Worm (Caenorhabditis elegans) whole organism, L1 larva: ENCODE results near the gene nas-21.

Experiments
- C16A3.4 ChIP-seq: fragments of 150-350 bp; optimal IDR thresholded peaks from 2 replicates; lab custom pipeline; 2014; ENCODE audit warnings: missing biosample characterization, missing genetic modification characterization
- F16B12.6 ChIP-seq: fragments of 150-350 bp; optimal IDR thresholded peaks from 2 replicates; lab custom pipeline; 2014; ENCODE audit warnings: missing biosample characterization, missing genetic modification characterization
- Y116A8C.19 ChIP-seq: sonication (generic microtip); optimal IDR thresholded peaks from 2 replicates; lab custom pipeline; 2016; ENCODE audit warnings: missing compliant biosample characterization, missing genetic modification characterization, borderline replicate concordance
- blmp-1 ChIP-seq: fragments of 150-350 bp; optimal IDR thresholded peaks from 2 replicates; lab custom pipeline; 2014; ENCODE audit warnings: missing biosample characterization, missing genetic modification characterization
- ceh-88 ChIP-seq: fragments of 200-800 bp; sonication (Bioruptor generic); IDR thresholded peaks from 2 replicates; pipeline ENCODE4 v1.3.6; 2022; ENCODE audit warnings: missing genetic modification characterization, missing compliant biosample characterization
- ceh-90 ChIP-seq: sonication (generic microtip); optimal IDR thresholded peaks from 2 replicates; lab custom pipeline; 2016; ENCODE audit warnings: missing genetic modification characterization, missing compliant biosample characterization
- dpl-1 ChIP-seq, 3 experiments: fragments of 150-350 bp in 2 of 3; sonication (generic microtip) in 1 of 3; optimal IDR thresholded peaks; 2 replicates each; lab custom pipeline; 2014 to 2017; ENCODE audit warnings: missing biosample characterization in 3 of 3, missing genetic modification characterization in 3 of 3, missing genetic modification reagents in 3 of 3
- efl-1 ChIP-seq, 4 experiments: fragments of 150-350 bp; optimal IDR thresholded peaks in 3 of 4; peaks in 1 of 4; 1 replicate in 1 of 4; 2 replicates in 3 of 4; lab custom pipeline; 2014; ENCODE audit warnings: missing biosample characterization in 2 of 4, missing genetic modification characterization in 2 of 4, missing genetic modification reagents in 2 of 4
- efl-3 ChIP-seq: fragments of 200-800 bp; sonication (Bioruptor generic); optimal IDR thresholded peaks from 2 replicates; lab custom pipeline; 2018; ENCODE audit warnings: mild to moderate bottlenecking, missing genetic modification characterization, missing compliant biosample characterization
- egl-13 ChIP-seq: sonication (generic microtip); optimal IDR thresholded peaks from 2 replicates; lab custom pipeline; 2016; ENCODE audit warnings: missing genotype, missing genetic modification reagents, missing genetic modification characterization, missing compliant biosample characterization
- egl-27 ChIP-seq, 2 experiments: fragments of 150-350 bp in 1 of 2; sonication (generic microtip); optimal IDR thresholded peaks; 3 replicates each; lab custom pipeline; 2017 to 2018; ENCODE audit warnings: missing biosample characterization in 2 of 2, missing genetic modification characterization in 2 of 2, missing genetic modification reagents in 2 of 2
- elt-3 ChIP-seq, 6 experiments: fragments of 150-350 bp in 1 of 6; sonication (generic microtip); optimal IDR thresholded peaks; 2 replicates each; lab custom pipeline; 2017 to 2018; ENCODE audit warnings: missing biosample characterization in 6 of 6, missing genetic modification characterization in 6 of 6, inconsistent platforms in 1 of 6
- fkh-10 ChIP-seq: sonication (generic microtip); optimal IDR thresholded peaks from 2 replicates; lab custom pipeline; 2017; ENCODE audit warnings: missing biosample characterization, missing genetic modification reagents, missing genetic modification characterization
- fos-1 ChIP-seq: fragments of 150-350 bp; optimal IDR thresholded peaks from 2 replicates; lab custom pipeline; 2014; ENCODE audit warnings: missing biosample characterization, missing genetic modification characterization
- grh-1 ChIP-seq: fragments of 200-800 bp; sonication (Bioruptor generic); IDR thresholded peaks from 2 replicates; pipeline ENCODE4 v1.3.6; 2022; ENCODE audit warnings: missing genetic modification reagents, missing genetic modification characterization, missing compliant biosample characterization
- hlh-4 ChIP-seq: sonication (generic microtip); optimal IDR thresholded peaks from 2 replicates; lab custom pipeline; 2016; ENCODE audit warnings: mild to moderate bottlenecking, missing genetic modification characterization, missing compliant biosample characterization
- jun-1 ChIP-seq: fragments of 150-350 bp; optimal IDR thresholded peaks from 2 replicates; lab custom pipeline; 2014; ENCODE audit warnings: missing biosample characterization, missing genetic modification reagents, missing genetic modification characterization
- lin-14 ChIP-seq: fragments of 200-800 bp; sonication (Bioruptor generic); optimal IDR thresholded peaks from 2 replicates; lab custom pipeline; 2018; ENCODE audit warnings: mild to moderate bottlenecking, missing genetic modification characterization, moderate library complexity, missing compliant biosample characterization
- lin-35 ChIP-seq, 2 experiments: fragments of 150-350 bp; optimal IDR thresholded peaks; 2 replicates each; lab custom pipeline; 2014; ENCODE audit warnings: missing biosample characterization in 2 of 2, missing genetic modification characterization in 2 of 2, missing genetic modification reagents in 2 of 2
- lir-3 ChIP-seq: sonication (generic microtip); optimal IDR thresholded peaks from 2 replicates; lab custom pipeline; 2016; ENCODE audit warnings: mild to moderate bottlenecking, missing genetic modification characterization, moderate library complexity, missing compliant biosample characterization; ENCODE audit not compliant: poor library complexity
- lsy-2 ChIP-seq, 2 experiments: fragments of 150-350 bp; optimal IDR thresholded peaks; 2 replicates each; lab custom pipeline; 2014; ENCODE audit warnings: missing biosample characterization in 2 of 2, missing genetic modification characterization in 2 of 2
- mdl-1 ChIP-seq, 2 experiments: fragments of 150-350 bp; optimal IDR thresholded peaks; 2 replicates each; lab custom pipeline; 2014 to 2017; ENCODE audit warnings: missing biosample characterization in 2 of 2, missing genetic modification characterization in 2 of 2, inconsistent platforms in 1 of 2
- mep-1 ChIP-seq: fragments of 150-350 bp; optimal IDR thresholded peaks from 2 replicates; lab custom pipeline; 2014; ENCODE audit warnings: missing biosample characterization, missing genetic modification characterization
- nhr-12 ChIP-seq: sonication (generic microtip); optimal IDR thresholded peaks from 2 replicates; lab custom pipeline; 2017; ENCODE audit warnings: missing biosample characterization, missing genetic modification characterization
- nhr-47 ChIP-seq: sonication (generic microtip); optimal IDR thresholded peaks from 2 replicates; lab custom pipeline; 2016; ENCODE audit warnings: mild to moderate bottlenecking, missing genetic modification characterization, moderate library complexity, missing compliant biosample characterization
- nhr-85 ChIP-seq: sonication (generic microtip); peaks from one replicate; lab custom pipeline; 2016; ENCODE audit warnings: missing genetic modification characterization, inconsistent platforms, missing compliant biosample characterization
- pqm-1 ChIP-seq: sonication (generic microtip); optimal IDR thresholded peaks from 3 replicates; lab custom pipeline; 2017; ENCODE audit warnings: missing biosample characterization, missing genetic modification characterization
- skn-1 ChIP-seq: fragments of 150-350 bp; optimal IDR thresholded peaks from 2 replicates; lab custom pipeline; 2014; ENCODE audit warnings: missing biosample characterization, missing genetic modification characterization
- snpc-4 ChIP-seq: fragments of 150-350 bp; optimal IDR thresholded peaks from 2 replicates; lab custom pipeline; 2014; ENCODE audit warnings: missing biosample characterization, missing genetic modification characterization
- snu-23 ChIP-seq: sonication (generic microtip); optimal IDR thresholded peaks from 2 replicates; lab custom pipeline; 2016; ENCODE audit warnings: missing genetic modification characterization, missing compliant biosample characterization
- sup-37 ChIP-seq: fragments of 200-800 bp; sonication (Bioruptor generic); optimal IDR thresholded peaks from 2 replicates; lab custom pipeline; 2018; ENCODE audit warnings: mild to moderate bottlenecking, missing genetic modification characterization, missing compliant biosample characterization
- tbx-2 ChIP-seq: sonication (generic microtip); optimal IDR thresholded peaks from 2 replicates; lab custom pipeline; 2016; ENCODE audit warnings: missing genetic modification characterization, missing compliant biosample characterization
- unc-130 ChIP-seq: fragments of 150-350 bp; optimal IDR thresholded peaks from 2 replicates; lab custom pipeline; 2017; ENCODE audit warnings: missing biosample characterization, missing genetic modification characterization, inconsistent platforms
- xbp-1 ChIP-seq: sonication (generic microtip); optimal IDR thresholded peaks from 2 replicates; lab custom pipeline; 2016; ENCODE audit warnings: missing genetic modification characterization, missing compliant biosample characterization
- zag-1 ChIP-seq: fragments of 150-350 bp; optimal IDR thresholded peaks from 2 replicates; lab custom pipeline; 2014; ENCODE audit warnings: missing biosample characterization, missing genetic modification characterization
- ztf-4 ChIP-seq: fragments of 150-350 bp; optimal IDR thresholded peaks from 2 replicates; lab custom pipeline; 2014; ENCODE audit warnings: missing biosample characterization, missing genetic modification characterization

Gene nas-21

ce11 chrV:11496283-11496682, 23.9 kb downstream of the nas-21 start, which contains the start of gene htrl-1:
htrl-1 (minus strand) TSS chrV:11496383.
- TF ChIP-seq tbx-2 (tag; lab: Kevin White, UChicago) (no peak), ceh-88 (GFP tag; lab: Robert Waterston, UW) (no peak), pqm-1 (no peak), mep-1 (no peak), zag-1 (tag; lab: Kevin White, UChicago) (no peak), elt-3 (tag; optimal IDR thresholded peaks at IDR 0.05; lab: Kevin White, UChicago) (no peak)

- TF ChIP-seq nhr-12 (tag; lab: Kevin White, UChicago), result no peak
- no peak for TF ChIP-seq snpc-4 (tag; lab: Kevin White, UChicago)
Measured at ce11 chrV:11497475-11497874, 25.1 kb downstream of the nas-21 start.

- peak; percentile 40 for TF ChIP-seq blmp-1 (tag; lab: Kevin White, UChicago)
- TF ChIP-seq lin-14 (GFP tag; lab: Kevin White, UChicago), result peak; percentile 48
- no peak for TF ChIP-seq ztf-4
- no peak for TF ChIP-seq egl-27 (tag; optimal IDR thresholded peaks at IDR 0.05; lab: Kevin White, UChicago)
- no peak for TF ChIP-seq jun-1
- no peak for TF ChIP-seq tbx-2 (tag; lab: Kevin White, UChicago)
Measured at ce11 chrV:11499786-11500185, 27.4 kb downstream of the nas-21 start.

- TF ChIP-seq lsy-2 (tag; optimal IDR thresholded peaks at IDR 0.05; lab: Kevin White, UChicago), result no peak
- TF ChIP-seq lir-3, result no peak
- TF ChIP-seq egl-13 (tag; lab: Kevin White, UChicago), result no peak
- TF ChIP-seq efl-1 (optimal IDR thresholded peaks at IDR 0.05; lab: Kevin White, UChicago), result no peak
- peak in 1 of 2 experiments; percentile 64 for TF ChIP-seq efl-1 (GFP tag; optimal IDR thresholded peaks at IDR 0.05 in 1 of 2; lab: Kevin White, UChicago)
- TF ChIP-seq zag-1 (tag; lab: Kevin White, UChicago), result no peak
- no peak for TF ChIP-seq F16B12.6
- peak; percentile 33 for TF ChIP-seq blmp-1 (tag; lab: Kevin White, UChicago)
- no peak for TF ChIP-seq hlh-4 (tag; lab: Kevin White, UChicago)
- TF ChIP-seq fos-1 (tag; lab: Kevin White, UChicago), result no peak
- TF ChIP-seq ceh-90 (tag; lab: Kevin White, UChicago), result no peak
Measured at ce11 chrV:11500980-11501379, 28.6 kb downstream of the nas-21 start.

DNA sequence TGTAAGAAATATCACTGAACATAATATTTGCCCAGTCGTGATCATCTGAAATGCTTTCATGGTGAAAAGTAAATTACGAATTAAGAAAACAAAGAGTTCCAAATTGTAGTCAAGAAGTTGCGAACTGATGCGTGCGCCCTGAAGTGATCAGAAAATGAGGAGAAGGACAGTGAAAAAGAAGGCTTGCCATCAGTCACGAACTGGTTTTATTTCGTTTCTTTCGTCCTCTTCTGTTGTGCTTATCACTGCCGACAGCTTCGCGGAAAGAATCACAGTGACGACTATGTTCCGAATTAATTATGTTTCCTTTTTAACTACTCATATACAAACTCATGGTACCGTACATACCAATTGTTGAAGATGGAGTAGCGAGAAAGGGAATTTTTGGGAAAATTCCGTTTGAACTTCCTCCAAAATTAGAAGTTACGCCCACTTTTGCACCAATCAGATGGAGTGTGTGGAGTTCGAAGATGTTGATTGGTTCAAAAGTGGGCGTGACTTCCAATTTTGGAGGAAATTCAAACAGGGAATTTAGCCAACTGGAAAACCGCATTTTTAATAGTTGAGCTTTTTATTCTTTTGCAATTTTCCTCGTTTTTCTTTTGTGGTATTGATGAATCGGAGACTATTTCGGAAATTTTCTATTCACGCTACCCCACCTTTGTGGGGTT, 30.9 kb downstream of the nas-21 start, which contains the start of gene C55A6.12:
Gene C55A6.12 (minus strand): TSS at position 51 of the 671 bp plus-strand sequence.
- TF ChIP-seq efl-1 (optimal IDR thresholded peaks at IDR 0.05; lab: Kevin White, UChicago) (peak in 1 of 2 experiments; percentile 74), efl-1 (GFP tag; optimal IDR thresholded peaks at IDR 0.05 in 1 of 2; lab: Kevin White, UChicago) (peak; percentile 77 to 96), efl-3 (GFP tag; lab: Kevin White, UChicago) (no peak), nhr-47 (tag; lab: Kevin White, UChicago) (no peak), unc-130 (tag; lab: Kevin White, UChicago) (no peak), nhr-85 (tag; lab: Kevin White, UChicago) (peak; percentile 28), lsy-2 (tag; optimal IDR thresholded peaks at IDR 0.05; lab: Kevin White, UChicago) (peak in 1 of 2 experiments; percentile 24), C16A3.4 (tag; lab: Kevin White, UChicago) (no peak), xbp-1 (tag; lab: Kevin White, UChicago) (peak; percentile 48), tbx-2 (tag; lab: Kevin White, UChicago) (no peak), lin-35 (GFP tag; optimal IDR thresholded peaks at IDR 0.05; lab: Kevin White, UChicago) (peak; percentile 25 to 77), snu-23 (GFP tag; lab: Kevin White, UChicago) (no peak), dpl-1 (GFP tag; optimal IDR thresholded peaks at IDR 0.05; lab: Kevin White, UChicago) (peak; percentile 27 to 68 (median 65)), grh-1 (GFP tag; lab: Robert Waterston, UW) (peak; percentile 49; the same call in 1 of the 2 replicates), fkh-10 (GFP tag; lab: Kevin White, UChicago) (no peak), sup-37 (GFP tag; lab: Kevin White, UChicago) (no peak), Y116A8C.19 (no peak), skn-1 (tag; lab: Kevin White, UChicago) (no peak), mdl-1 (tag; optimal IDR thresholded peaks at IDR 0.05; lab: Kevin White, UChicago) (no peak)
